Worm (Caenorhabditis elegans) whole organism, late embryonic: ENCODE data around the gene nsph-3.2.

ENCODE experiments used
- K09A11.1 ChIP-seq: sonication (generic microtip); optimal IDR thresholded peaks from 2 replicates; lab custom pipeline; 2017; ENCODE audit warnings: antibody characterized with exemption, mild to moderate bottlenecking, missing genetic modification characterization, missing compliant biosample characterization; ENCODE audit not compliant: insufficient read depth
- elt-2 ChIP-seq: sonication (generic microtip); optimal IDR thresholded peaks from 2 replicates; lab custom pipeline; 2016; ENCODE audit warnings: missing genetic modification reagents, missing genetic modification characterization, missing compliant biosample characterization
- madf-2 ChIP-seq: sonication (generic microtip); optimal IDR thresholded peaks from 2 replicates; lab custom pipeline; 2017; ENCODE audit warnings: missing genetic modification characterization, missing compliant biosample characterization
- pqm-1 ChIP-seq: sonication (generic microtip); optimal IDR thresholded peaks from 2 replicates; lab custom pipeline; 2016; ENCODE audit warnings: missing genetic modification characterization, missing compliant biosample characterization
- tbx-2 ChIP-seq: sonication (generic microtip); optimal IDR thresholded peaks from 2 replicates; lab custom pipeline; 2016; ENCODE audit warnings: missing genetic modification characterization, missing compliant biosample characterization

ce11 chrIV:10089777-10090176 is 22.9 kb upstream of the nsph-3.2 start, which contains the start of gene ttr-39:
- TF ChIP-seq pqm-1 (tag; lab: Kevin White, UChicago) (no peak), K09A11.1 (tag; lab: Kevin White, UChicago) (no peak), madf-2 (tag; lab: Kevin White, UChicago) (no peak), elt-2 (tag; lab: Kevin White, UChicago) (no peak), tbx-2 (tag; lab: Kevin White, UChicago) (no peak)
